Worm (Caenorhabditis elegans) whole organism, mixed stage, embryonic: ENCODE measurements around the gene rnp-7.

ENCODE experiments used
- bed-3 ChIP-seq: fragments of 200-800 bp; sonication (Bioruptor generic); optimal IDR thresholded peaks from 3 replicates; lab custom pipeline; 2018; ENCODE audit warnings: mild to moderate bottlenecking, missing genetic modification characterization, moderate library complexity, missing compliant biosample characterization
- ceh-39 ChIP-seq: fragments of 150-350 bp; optimal IDR thresholded peaks from 2 replicates; lab custom pipeline; 2014; ENCODE audit warnings: missing biosample characterization, missing genetic modification characterization
- ceh-43 ChIP-seq: fragments of 200-800 bp; sonication (Bioruptor generic); optimal IDR thresholded peaks from 2 replicates; lab custom pipeline; 2018; ENCODE audit warnings: mild to moderate bottlenecking, missing genetic modification characterization, moderate library complexity, missing compliant biosample characterization
- ceh-83 ChIP-seq: fragments of 200-800 bp; sonication (Bioruptor generic); optimal IDR thresholded peaks from 2 replicates; lab custom pipeline; 2018; ENCODE audit warnings: mild to moderate bottlenecking, missing genetic modification characterization, missing compliant biosample characterization
- ces-1 ChIP-seq: fragments of 150-350 bp; optimal IDR thresholded peaks from 2 replicates; lab custom pipeline; 2014; ENCODE audit warnings: missing biosample characterization, missing genetic modification reagents, missing genetic modification characterization
- cnd-1 ChIP-seq: fragments of 200-800 bp; sonication (Bioruptor generic); optimal IDR thresholded peaks from 2 replicates; lab custom pipeline; 2018; ENCODE audit warnings: mild to moderate bottlenecking, missing genetic modification characterization, missing compliant biosample characterization
- drap-1 ChIP-seq: fragments of 200-800 bp; sonication (Bioruptor generic); optimal IDR thresholded peaks from 3 replicates; lab custom pipeline; 2018; ENCODE audit warnings: mild to moderate bottlenecking, missing genetic modification characterization, missing compliant biosample characterization
- elt-1 ChIP-seq: sonication (generic microtip); optimal IDR thresholded peaks from 2 replicates; lab custom pipeline; 2017; ENCODE audit warnings: missing genetic modification characterization, mild to moderate bottlenecking, missing compliant biosample characterization, antibody characterized with exemption, moderate library complexity, borderline replicate concordance; ENCODE audit not compliant: insufficient read depth
- elt-3 ChIP-seq: fragments of 150-350 bp; optimal IDR thresholded peaks from 2 replicates; lab custom pipeline; 2014; ENCODE audit warnings: missing biosample characterization, missing genetic modification characterization
- flh-1 ChIP-seq: fragments of 200-800 bp; sonication (Bioruptor generic); optimal IDR thresholded peaks from 2 replicates; lab custom pipeline; 2018; ENCODE audit warnings: mild to moderate bottlenecking, missing genetic modification characterization, moderate library complexity, missing compliant biosample characterization
- hlh-1 ChIP-seq: fragments of 150-350 bp; optimal IDR thresholded peaks from 2 replicates; lab custom pipeline; 2014; ENCODE audit warnings: missing biosample characterization, missing genetic modification reagents, missing genetic modification characterization
- lin-13 ChIP-seq: fragments of 150-350 bp; optimal IDR thresholded peaks from 2 replicates; lab custom pipeline; 2014; ENCODE audit warnings: missing biosample characterization, missing genetic modification characterization
- lin-32 ChIP-seq: fragments of 200-800 bp; sonication (Bioruptor generic); optimal IDR thresholded peaks from 2 replicates; lab custom pipeline; 2018; ENCODE audit warnings: mild to moderate bottlenecking, missing genetic modification characterization, missing compliant biosample characterization
- lsy-2 ChIP-seq: fragments of 150-350 bp; optimal IDR thresholded peaks from 2 replicates; lab custom pipeline; 2014; ENCODE audit warnings: missing biosample characterization, missing genetic modification characterization
- mab-5 ChIP-seq: fragments of 150-350 bp; optimal IDR thresholded peaks from 2 replicates; lab custom pipeline; 2014; ENCODE audit warnings: missing biosample characterization, missing genetic modification characterization
- mep-1 ChIP-seq: fragments of 150-350 bp; optimal IDR thresholded peaks from 2 replicates; lab custom pipeline; 2017; ENCODE audit warnings: missing biosample characterization, missing genetic modification reagents, missing genetic modification characterization, inconsistent platforms
- mls-2 ChIP-seq: sonication (generic microtip); optimal IDR thresholded peaks from 2 replicates; lab custom pipeline; 2016; ENCODE audit warnings: mild to moderate bottlenecking, missing genetic modification characterization, moderate library complexity, missing compliant biosample characterization
- nhr-12 ChIP-seq: fragments of 150-350 bp; optimal IDR thresholded peaks from 2 replicates; lab custom pipeline; 2014; ENCODE audit warnings: missing biosample characterization, missing genetic modification characterization
- nhr-237 ChIP-seq: fragments of 150-350 bp; optimal IDR thresholded peaks from 2 replicates; lab custom pipeline; 2014; ENCODE audit warnings: missing biosample characterization, missing genetic modification characterization
- nhr-76 ChIP-seq: sonication (generic microtip); optimal IDR thresholded peaks from 2 replicates; lab custom pipeline; 2017; ENCODE audit warnings: missing biosample characterization, missing genetic modification characterization
- pha-4 ChIP-seq: fragments of 150-350 bp; optimal IDR thresholded peaks from 2 replicates; lab custom pipeline; 2018; ENCODE audit warnings: missing biosample characterization, missing genetic modification reagents, missing genetic modification characterization
- sem-2 ChIP-seq: fragments of 200-800 bp; sonication (Bioruptor generic); optimal IDR thresholded peaks from 2 replicates; lab custom pipeline; 2018; ENCODE audit warnings: mild to moderate bottlenecking, missing genetic modification characterization, missing compliant biosample characterization
- snpc-4 ChIP-seq: fragments of 150-350 bp; optimal IDR thresholded peaks from 2 replicates; lab custom pipeline; 2014; ENCODE audit warnings: missing biosample characterization, missing genetic modification characterization
- sptf-1 ChIP-seq: sonication (generic microtip); optimal IDR thresholded peaks from 2 replicates; lab custom pipeline; 2017; ENCODE audit warnings: mild to moderate bottlenecking, missing genetic modification characterization, moderate library complexity, missing compliant biosample characterization
- tbx-8 ChIP-seq: fragments of 200-800 bp; sonication (Bioruptor generic); optimal IDR thresholded peaks from 2 replicates; lab custom pipeline; 2018; ENCODE audit warnings: mild to moderate bottlenecking, missing genetic modification characterization, moderate library complexity, missing compliant biosample characterization
- unc-120 ChIP-seq: sonication (generic microtip); optimal IDR thresholded peaks from 2 replicates; lab custom pipeline; 2017; ENCODE audit warnings: missing genetic modification characterization, missing compliant biosample characterization; ENCODE audit not compliant: poor library complexity, severe bottlenecking
- unc-39 ChIP-seq: fragments of 150-350 bp; optimal IDR thresholded peaks from 2 replicates; lab custom pipeline; 2014; ENCODE audit warnings: missing biosample characterization, missing genetic modification characterization
- unc-62 ChIP-seq: fragments of 150-350 bp; optimal IDR thresholded peaks from 2 replicates; lab custom pipeline; 2014; ENCODE audit warnings: missing biosample characterization, missing genetic modification reagents, missing genetic modification characterization
- zip-8 ChIP-seq: fragments of 150-350 bp; optimal IDR thresholded peaks from 2 replicates; lab custom pipeline; 2014; ENCODE audit warnings: missing biosample characterization, missing genetic modification characterization
- ztf-11 ChIP-seq: fragments of 150-350 bp; optimal IDR thresholded peaks from 2 replicates; lab custom pipeline; 2014; ENCODE audit warnings: missing biosample characterization, missing genetic modification characterization

Gene rnp-7

ce11 chrIII:7124364-7124763 lies 36.6 kb downstream of the rnp-7 start, which contains the start of gene B0280.2:
B0280.2 (plus strand) TSS chrIII:7124664.
- no peak for TF ChIP-seq unc-120
- TF ChIP-seq lin-32 (GFP tag; lab: Kevin White, UChicago): no peak
- no peak for TF ChIP-seq unc-39
- no peak for TF ChIP-seq sptf-1 (tag; lab: Kevin White, UChicago)
- TF ChIP-seq cnd-1 (tag; lab: Kevin White, UChicago): no peak
- TF ChIP-seq nhr-12 (tag; lab: Kevin White, UChicago): no peak
- no peak for TF ChIP-seq elt-1
- TF ChIP-seq tbx-8 (GFP tag; lab: Kevin White, UChicago): no peak
- TF ChIP-seq sem-2 (GFP tag; lab: Kevin White, UChicago): no peak
- no peak for TF ChIP-seq ceh-83 (GFP tag; lab: Kevin White, UChicago)
- no peak for TF ChIP-seq lin-13 (tag; lab: Kevin White, UChicago)
- no peak for TF ChIP-seq mab-5
- TF ChIP-seq ceh-43: no peak
- TF ChIP-seq nhr-76 (tag; lab: Kevin White, UChicago): no peak
- no peak for TF ChIP-seq ces-1 (GFP tag; lab: Kevin White, UChicago)

ce11 chrIII:7122860-7123259 lies 38.1 kb downstream of the rnp-7 start, which contains the start of the genes B0280.9 and rpia-1:
B0280.9 (minus strand) TSS chrIII:7122895.
rpia-1 (plus strand) TSS chrIII:7123128.
- peak; percentile 47 for TF ChIP-seq ces-1 (GFP tag; lab: Kevin White, UChicago)
- peak; percentile 92 for TF ChIP-seq lsy-2 (tag; lab: Kevin White, UChicago)
- no peak for TF ChIP-seq lin-32 (GFP tag; lab: Kevin White, UChicago)

- TF ChIP-seq ztf-11 (tag; lab: Kevin White, UChicago): no peak
- no peak for TF ChIP-seq flh-1 (GFP tag; lab: Kevin White, UChicago)
- TF ChIP-seq bed-3 (GFP tag; lab: Kevin White, UChicago): no peak
- no peak for TF ChIP-seq lsy-2 (tag; lab: Kevin White, UChicago)
- no peak for TF ChIP-seq hlh-1 (tag; lab: Kevin White, UChicago)
- TF ChIP-seq unc-39: no peak
- no peak for TF ChIP-seq mls-2 (tag; lab: Kevin White, UChicago)
- TF ChIP-seq snpc-4 (tag; lab: Kevin White, UChicago): no peak
- TF ChIP-seq elt-3 (tag; lab: Kevin White, UChicago): no peak
- TF ChIP-seq tbx-8 (GFP tag; lab: Kevin White, UChicago): no peak
- TF ChIP-seq ceh-83 (GFP tag; lab: Kevin White, UChicago): no peak
- no peak for TF ChIP-seq sptf-1 (tag; lab: Kevin White, UChicago)
- TF ChIP-seq drap-1: no peak
- no peak for TF ChIP-seq nhr-12 (tag; lab: Kevin White, UChicago)
- TF ChIP-seq nhr-76 (tag; lab: Kevin White, UChicago): no peak
- TF ChIP-seq nhr-237 (tag; lab: Kevin White, UChicago): no peak
- TF ChIP-seq zip-8: no peak
- TF ChIP-seq unc-62: no peak
- no peak for TF ChIP-seq elt-1
- TF ChIP-seq ceh-39 (tag; lab: Kevin White, UChicago): no peak
Measured at ce11 chrIII:7120477-7120876, 40.5 kb downstream of the rnp-7 start.

- TF ChIP-seq unc-120: peak; percentile 48
- peak; percentile 25 for TF ChIP-seq lsy-2 (tag; lab: Kevin White, UChicago)
- peak; percentile 45 for TF ChIP-seq pha-4 (tag; lab: Kevin White, UChicago)
- TF ChIP-seq ztf-11 (tag; lab: Kevin White, UChicago): no peak
- peak; percentile 42 for TF ChIP-seq ces-1 (GFP tag; lab: Kevin White, UChicago)
- peak; percentile 70 for TF ChIP-seq unc-62
- TF ChIP-seq nhr-237 (tag; lab: Kevin White, UChicago): peak; percentile 25
- TF ChIP-seq sem-2 (GFP tag; lab: Kevin White, UChicago): no peak
Measured at ce11 chrIII:7116615-7117252, 44.2 kb downstream of the rnp-7 start.

- TF ChIP-seq pha-4 (tag; lab: Kevin White, UChicago) (no peak), drap-1 (no peak), snpc-4 (tag; lab: Kevin White, UChicago) (no peak), unc-39 (no peak), ceh-39 (tag; lab: Kevin White, UChicago) (no peak), ztf-11 (tag; lab: Kevin White, UChicago) (no peak), mep-1 (tag; lab: Kevin White, UChicago) (no peak)
Measured at ce11 chrIII:7114952-7115488, 45.9 kb downstream of the rnp-7 start, which contains the start of gene nhr-10. nhr-10 (minus strand) TSS chrIII:7115438.
